Worm (Caenorhabditis elegans) whole organism, L4 larva: ENCODE data around the gene sgt-1.

Experiments used
- D1046.2 ChIP-seq: fragments of 200-800 bp; sonication (Bioruptor generic); IDR thresholded peaks from 2 replicates; pipeline ENCODE4 v1.3.6; 2022; ENCODE audit warnings: missing genetic modification characterization, missing compliant biosample characterization
- F10B5.3 ChIP-seq: sonication (generic microtip); optimal IDR thresholded peaks from 2 replicates; lab custom pipeline; 2016; ENCODE audit warnings: mild to moderate bottlenecking, missing genetic modification characterization, missing compliant biosample characterization
- F44E2.7 ChIP-seq: fragments of 200-800 bp; sonication (Bioruptor generic); IDR thresholded peaks from 2 replicates; pipeline ENCODE4 v2.1.2; 2022; ENCODE audit warnings: missing genetic modification characterization, missing compliant biosample characterization
- F49E8.2 ChIP-seq: sonication (generic microtip); optimal IDR thresholded peaks from 2 replicates; lab custom pipeline; 2016; ENCODE audit warnings: missing compliant biosample characterization, mild to moderate bottlenecking, missing genetic modification characterization, borderline replicate concordance
- Y105C5A.15 ChIP-seq: fragments of 200-800 bp; sonication (Bioruptor generic); IDR thresholded peaks from 2 replicates; pipeline ENCODE4 v1.3.6; 2022; ENCODE audit warnings: missing genetic modification characterization, missing compliant biosample characterization
- Y48G9A.11 ChIP-seq: fragments of 200-800 bp; sonication (Bioruptor generic); IDR thresholded peaks from 2 replicates; pipeline ENCODE4 v1.3.6; 2022; ENCODE audit warnings: missing genetic modification reagents, missing genetic modification characterization, missing compliant biosample characterization
- Y5F2A.4 ChIP-seq: fragments of 200-800 bp; sonication (Bioruptor generic); optimal IDR thresholded peaks from 2 replicates; lab custom pipeline; 2018; ENCODE audit warnings: mild to moderate bottlenecking, missing genetic modification characterization, missing compliant biosample characterization
- ZK337.2 ChIP-seq: fragments of 200-800 bp; sonication (Bioruptor generic); IDR thresholded peaks from 2 replicates; pipeline ENCODE4 v1.3.6; 2022; ENCODE audit warnings: missing genetic modification reagents, missing genetic modification characterization, missing compliant biosample characterization
- ZK546.5 ChIP-seq, 2 experiments: sonication (generic microtip); optimal IDR thresholded peaks; 2 replicates each; lab custom pipeline; 2017; ENCODE audit warnings: missing biosample characterization in 2 of 2, missing genetic modification characterization in 2 of 2
- aly-2 ChIP-seq: sonication (generic microtip); optimal IDR thresholded peaks from 2 replicates; lab custom pipeline; 2018; ENCODE audit warnings: missing biosample characterization, missing genetic modification characterization
- arid-1 ChIP-seq: fragments of 200-800 bp; sonication (Bioruptor generic); conservative IDR thresholded peaks from 2 replicates; pipeline ENCODE4 v1.3.6; 2022; ENCODE audit warnings: missing genetic modification reagents, missing genetic modification characterization, missing compliant biosample characterization
- ceh-20 ChIP-seq: fragments of 200-800 bp; sonication (Bioruptor generic); IDR thresholded peaks from 2 replicates; pipeline ENCODE4 v1.3.6; 2022; ENCODE audit warnings: missing genetic modification reagents, missing genetic modification characterization, missing compliant biosample characterization
- ceh-32 ChIP-seq: sonication (generic microtip); optimal IDR thresholded peaks from 2 replicates; lab custom pipeline; 2016; ENCODE audit warnings: mild to moderate bottlenecking, missing genetic modification characterization, missing compliant biosample characterization; ENCODE audit not compliant: poor library complexity
- ceh-62 ChIP-seq: sonication (generic microtip); optimal IDR thresholded peaks from 2 replicates; lab custom pipeline; 2017; ENCODE audit warnings: missing biosample characterization, missing genetic modification characterization
- ces-1 ChIP-seq: fragments of 150-350 bp; sonication (generic microtip); optimal IDR thresholded peaks from 4 replicates; lab custom pipeline; 2014; ENCODE audit warnings: missing biosample characterization, missing genetic modification reagents, missing genetic modification characterization
- daf-12 ChIP-seq: fragments of 150-350 bp; optimal IDR thresholded peaks from 2 replicates; lab custom pipeline; 2014; ENCODE audit warnings: missing biosample characterization, missing genetic modification reagents, missing genetic modification characterization
- daf-16 ChIP-seq, 3 experiments: sonication (generic microtip); optimal IDR thresholded peaks; 2 replicates each; lab custom pipeline; 2016 to 2017; ENCODE audit warnings: missing genetic modification characterization in 3 of 3, missing genetic modification reagents in 3 of 3, mild to moderate bottlenecking in 2 of 3, missing compliant biosample characterization in 2 of 3, missing biosample characterization in 1 of 3, moderate library complexity in 1 of 3
- dmd-6 ChIP-seq: fragments of 200-800 bp; sonication (Bioruptor generic); IDR thresholded peaks from 2 replicates; pipeline ENCODE4 v1.3.6; 2022; ENCODE audit warnings: missing genetic modification reagents, missing genetic modification characterization, missing compliant biosample characterization
- dmd-9 ChIP-seq: fragments of 200-800 bp; sonication (Bioruptor generic); IDR thresholded peaks from 2 replicates; pipeline ENCODE4 v1.3.6; 2022; ENCODE audit warnings: missing genetic modification reagents, missing genetic modification characterization, missing compliant biosample characterization
- egl-27 ChIP-seq: sonication (generic microtip); optimal IDR thresholded peaks from 3 replicates; lab custom pipeline; 2017; ENCODE audit warnings: missing biosample characterization, missing genetic modification reagents, missing genetic modification characterization
- fos-1 ChIP-seq: fragments of 150-350 bp; optimal IDR thresholded peaks from 2 replicates; lab custom pipeline; 2014; ENCODE audit warnings: missing biosample characterization, missing genetic modification characterization
- hlh-11 ChIP-seq: fragments of 200-800 bp; sonication (Bioruptor generic); optimal IDR thresholded peaks from 2 replicates; lab custom pipeline; 2018; ENCODE audit warnings: mild to moderate bottlenecking, missing genetic modification characterization, missing compliant biosample characterization
- lin-13 ChIP-seq: fragments of 150-350 bp; optimal IDR thresholded peaks from 2 replicates; lab custom pipeline; 2014; ENCODE audit warnings: missing biosample characterization, missing genetic modification reagents, missing genetic modification characterization
- lin-39 ChIP-seq: fragments of 150-350 bp; optimal IDR thresholded peaks from 2 replicates; lab custom pipeline; 2014; ENCODE audit warnings: missing biosample characterization, missing genetic modification reagents, missing genetic modification characterization
- lir-3 ChIP-seq: sonication (generic microtip); optimal IDR thresholded peaks from 2 replicates; lab custom pipeline; 2016; ENCODE audit warnings: mild to moderate bottlenecking, missing genetic modification characterization, missing compliant biosample characterization
- mdt-29 ChIP-seq: fragments of 200-800 bp; sonication (Bioruptor generic); IDR thresholded peaks from 2 replicates; pipeline ENCODE4 v1.3.6; 2022; ENCODE audit warnings: missing genetic modification reagents, missing genetic modification characterization, missing compliant biosample characterization
- mxl-2 ChIP-seq: fragments of 200-800 bp; sonication (Bioruptor generic); conservative IDR thresholded peaks from 2 replicates; pipeline ENCODE4 v1.3.6; 2022; ENCODE audit warnings: missing genetic modification reagents, missing genetic modification characterization, missing compliant biosample characterization
- nhr-102 ChIP-seq: sonication (generic microtip); optimal IDR thresholded peaks from 2 replicates; lab custom pipeline; 2016; ENCODE audit warnings: mild to moderate bottlenecking, missing genetic modification characterization, moderate library complexity, missing compliant biosample characterization
- nhr-11 ChIP-seq: fragments of 150-350 bp; optimal IDR thresholded peaks from 2 replicates; lab custom pipeline; 2014; ENCODE audit warnings: missing biosample characterization, missing genetic modification characterization
- nhr-237 ChIP-seq: sonication (generic microtip); optimal IDR thresholded peaks from 2 replicates; lab custom pipeline; 2017; ENCODE audit warnings: missing biosample characterization, missing genetic modification characterization
- nhr-25 ChIP-seq: sonication (generic microtip); optimal IDR thresholded peaks from 2 replicates; lab custom pipeline; 2017; ENCODE audit warnings: missing genetic modification characterization, mild to moderate bottlenecking, missing compliant biosample characterization, antibody characterized with exemption, moderate library complexity, borderline replicate concordance; ENCODE audit not compliant: insufficient read depth
- nhr-28 ChIP-seq: fragments of 150-350 bp; optimal IDR thresholded peaks from 2 replicates; lab custom pipeline; 2014; ENCODE audit warnings: missing biosample characterization, missing genetic modification characterization
- nhr-6 ChIP-seq: fragments of 150-350 bp; optimal IDR thresholded peaks from 2 replicates; lab custom pipeline; 2014; ENCODE audit warnings: missing biosample characterization, missing genetic modification characterization
- nhr-77 ChIP-seq: fragments of 150-350 bp; optimal IDR thresholded peaks from 2 replicates; lab custom pipeline; 2014; ENCODE audit warnings: missing biosample characterization, missing genetic modification characterization
- php-3 ChIP-seq: fragments of 200-800 bp; sonication (Bioruptor generic); IDR thresholded peaks from 2 replicates; pipeline ENCODE4 v1.3.6; 2022; ENCODE audit warnings: missing genetic modification reagents, missing genetic modification characterization, missing compliant biosample characterization
- rbr-2 ChIP-seq: sonication (generic microtip); optimal IDR thresholded peaks from 2 replicates; lab custom pipeline; 2016; ENCODE audit warnings: missing genotype, missing genetic modification characterization, missing compliant biosample characterization
- saeg-2 ChIP-seq: fragments of 200-800 bp; sonication (Bioruptor generic); IDR thresholded peaks from 2 replicates; pipeline ENCODE4 v1.3.6; 2022; ENCODE audit warnings: missing genetic modification reagents, missing genetic modification characterization, missing compliant biosample characterization
- sdz-12 ChIP-seq: fragments of 200-800 bp; sonication (Bioruptor generic); optimal IDR thresholded peaks from 2 replicates; lab custom pipeline; 2018; ENCODE audit warnings: mild to moderate bottlenecking, missing genetic modification characterization, missing compliant biosample characterization
- set-16 ChIP-seq: fragments of 200-800 bp; sonication (Bioruptor generic); IDR thresholded peaks from 2 replicates; pipeline ENCODE4 v1.3.6; 2022; ENCODE audit warnings: missing genetic modification reagents, missing genetic modification characterization, missing compliant biosample characterization
- snpc-1.2 ChIP-seq: fragments of 200-800 bp; sonication (Bioruptor generic); IDR thresholded peaks from 2 replicates; pipeline ENCODE4 v1.3.6; 2022; ENCODE audit warnings: missing genetic modification reagents, missing genetic modification characterization, missing compliant biosample characterization
- tag-97 ChIP-seq: fragments of 200-800 bp; sonication (Bioruptor generic); IDR thresholded peaks from 2 replicates; pipeline ENCODE4 v1.3.6; 2022; ENCODE audit warnings: missing genetic modification characterization, missing compliant biosample characterization
- unc-130 ChIP-seq: sonication (generic microtip); optimal IDR thresholded peaks from 2 replicates; lab custom pipeline; 2016; ENCODE audit warnings: missing genetic modification reagents, missing genetic modification characterization, missing compliant biosample characterization
- zag-1 ChIP-seq: fragments of 150-350 bp; optimal IDR thresholded peaks from 2 replicates; lab custom pipeline; 2014; ENCODE audit warnings: missing biosample characterization, missing genetic modification characterization
- zip-11 ChIP-seq: fragments of 200-800 bp; sonication (Bioruptor generic); IDR thresholded peaks from 2 replicates; pipeline ENCODE4 v1.3.6; 2022; ENCODE audit warnings: missing genetic modification characterization, missing compliant biosample characterization
- zip-2 ChIP-seq: fragments of 150-350 bp; optimal IDR thresholded peaks from 2 replicates; lab custom pipeline; 2014; ENCODE audit warnings: missing biosample characterization, missing genetic modification characterization
- ztf-7 ChIP-seq: fragments of 150-350 bp; optimal IDR thresholded peaks from 2 replicates; lab custom pipeline; 2014; ENCODE audit warnings: missing biosample characterization, missing genetic modification characterization

The sgt-1 gene

DNA sequence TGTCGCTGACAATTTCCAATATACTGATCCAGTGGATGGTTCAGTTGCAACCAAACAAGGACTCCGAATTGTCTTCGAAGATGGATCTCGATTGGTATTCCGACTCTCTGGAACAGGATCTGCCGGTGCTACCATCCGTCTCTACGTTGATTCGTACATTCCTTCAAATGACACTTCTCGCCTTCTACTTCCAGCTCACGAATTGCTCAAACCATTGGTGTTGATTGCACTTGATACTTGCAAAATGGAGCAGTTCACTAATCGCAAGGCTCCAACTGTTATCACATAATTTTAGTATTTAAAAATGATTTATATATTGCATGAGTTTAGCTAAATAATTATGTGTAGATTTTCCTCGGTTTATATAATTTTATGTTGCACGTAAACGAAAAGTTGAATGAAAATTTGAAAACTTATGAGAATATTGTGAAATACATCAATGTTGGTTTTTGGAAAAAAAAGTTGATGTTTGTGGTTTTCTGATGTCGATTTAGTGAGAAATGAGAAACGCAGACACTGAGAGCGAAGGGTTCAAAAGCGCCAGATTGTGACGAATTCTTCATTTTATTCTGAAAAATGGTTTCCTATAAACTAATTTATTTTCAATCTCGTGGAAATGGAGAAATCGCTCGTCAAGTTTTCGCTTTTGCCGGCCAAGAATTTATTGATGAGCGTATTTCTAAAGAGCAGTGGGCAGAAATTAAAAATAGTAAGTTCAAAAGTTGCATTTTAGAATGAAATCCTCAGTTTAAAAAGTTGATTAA, 12.4 kb downstream of the sgt-1 start, which contains the start of gene gst-9 (continued):
- no peak for TF ChIP-seq daf-12 (tag; lab: Kevin White, UChicago)
- no peak for TF ChIP-seq nhr-77 (tag; lab: Kevin White, UChicago)
- TF ChIP-seq nhr-25 (tag; lab: Kevin White, UChicago), result no peak
- TF ChIP-seq lin-39 (tag; lab: Kevin White, UChicago), result no peak
- TF ChIP-seq D1046.2 (GFP tag; lab: Robert Waterston, UW), result no peak
- TF ChIP-seq ZK546.5 (tag; optimal IDR thresholded peaks at IDR 0.05; lab: Kevin White, UChicago), result no peak
- TF ChIP-seq ZK337.2, result no peak
- TF ChIP-seq snpc-1.2 (GFP tag; lab: Robert Waterston, UW), result no peak
- TF ChIP-seq F10B5.3, result no peak
- no peak for TF ChIP-seq ceh-32
- no peak for TF ChIP-seq nhr-237 (tag; lab: Kevin White, UChicago)
- TF ChIP-seq zip-11, result no peak
- TF ChIP-seq dmd-6 (GFP tag; lab: Robert Waterston, UW), result 0 out of 2 replicates have a peak, but pooled peaks have one; percentile 8
- no peak for TF ChIP-seq F44E2.7 (GFP tag; lab: Robert Waterston, UW)
- no peak for TF ChIP-seq sdz-12
- no peak for TF ChIP-seq ceh-20 (GFP tag; lab: Robert Waterston, UW)
- no peak for TF ChIP-seq set-16 (GFP tag; lab: Robert Waterston, UW)
- peak; percentile 39; the same call in 1 of the 2 replicates for TF ChIP-seq mdt-29 (GFP tag; lab: Robert Waterston, UW)
- no peak for TF ChIP-seq aly-2 (tag; lab: Kevin White, UChicago)
- TF ChIP-seq unc-130 (GFP tag; lab: Kevin White, UChicago), result no peak
- TF ChIP-seq Y48G9A.11 (GFP tag; lab: Robert Waterston, UW), result no peak
- TF ChIP-seq hlh-11 (tag; lab: Kevin White, UChicago), result peak; percentile 42
- no peak for TF ChIP-seq nhr-6 (tag; lab: Kevin White, UChicago)
- no peak for TF ChIP-seq ceh-62 (tag; lab: Kevin White, UChicago)
- no peak for TF ChIP-seq zip-2 (tag; lab: Kevin White, UChicago)
- TF ChIP-seq nhr-102 (tag; lab: Kevin White, UChicago), result peak; percentile 51
- peak; percentile 17 for TF ChIP-seq Y5F2A.4
- no peak for TF ChIP-seq egl-27 (tag; lab: Kevin White, UChicago)

DNA sequence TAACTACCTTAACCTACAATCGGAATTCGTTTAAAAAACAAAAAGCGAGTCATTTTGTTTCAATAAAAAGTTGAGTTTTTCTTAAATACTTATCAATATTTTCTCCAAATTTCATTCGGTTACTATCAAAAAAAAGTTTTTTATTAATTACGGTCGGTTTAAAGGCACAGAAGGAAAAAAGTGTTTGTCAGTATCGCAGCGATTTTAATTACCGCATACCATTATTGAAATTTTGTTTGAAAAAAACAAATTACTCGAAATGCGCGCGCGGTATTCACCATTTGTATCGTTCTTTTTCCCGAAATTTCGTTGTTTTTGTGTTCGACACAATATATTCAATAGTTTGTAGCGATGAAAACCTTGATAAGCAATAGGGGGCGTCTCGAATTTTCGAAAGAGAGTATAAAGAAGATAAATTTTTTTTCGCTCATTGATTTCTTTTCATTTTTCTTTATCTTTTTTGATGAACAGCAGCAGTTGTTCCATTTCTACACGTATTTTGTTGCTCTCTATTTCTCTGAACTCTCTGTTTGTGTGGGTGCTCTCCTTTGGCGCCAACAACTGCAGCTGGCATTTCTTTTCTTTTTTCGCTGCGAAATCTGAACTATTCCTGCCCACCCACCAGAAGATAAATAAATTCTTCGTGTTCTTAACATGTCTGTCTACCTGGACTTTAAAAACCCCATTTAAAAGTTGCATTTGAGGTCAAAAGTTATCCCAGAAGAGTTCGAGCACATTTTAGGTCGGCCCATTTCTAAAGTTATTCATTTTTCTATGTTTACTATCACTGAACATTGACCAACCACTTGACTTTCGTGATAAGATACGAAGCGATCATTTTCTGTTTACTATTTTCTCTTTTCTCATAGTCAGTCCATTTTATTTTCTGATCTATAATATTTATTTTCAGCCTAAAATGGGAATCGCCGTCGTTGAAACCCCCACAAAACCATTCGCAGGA, 14.8 kb downstream of the sgt-1 start, which contains the start of gene pgm-1:
Gene pgm-1 (plus strand): TSS at position 911 of the 961 bp plus-strand sequence.
- TF ChIP-seq nhr-11 (tag; lab: Kevin White, UChicago), result peak; percentile 61
- no peak for TF ChIP-seq rbr-2 (tag; lab: Kevin White, UChicago)
- no peak for TF ChIP-seq saeg-2 (GFP tag; lab: Robert Waterston, UW)
- TF ChIP-seq ZK546.5 (tag; optimal IDR thresholded peaks at IDR 0.05; lab: Kevin White, UChicago), result no peak
- TF ChIP-seq daf-16 (GFP tag; optimal IDR thresholded peaks at IDR 0.05; lab: Kevin White, UChicago), result peak in 1 of 2 experiments; percentile 64
- TF ChIP-seq daf-16 (tag; optimal IDR thresholded peaks at IDR 0.05; lab: Kevin White, UChicago), result peak; percentile 43
- TF ChIP-seq php-3 (GFP tag; lab: Robert Waterston, UW), result no peak
- no peak for TF ChIP-seq nhr-77 (tag; lab: Kevin White, UChicago)
- no peak for TF ChIP-seq nhr-25 (tag; lab: Kevin White, UChicago)
- TF ChIP-seq ces-1 (GFP tag; lab: Kevin White, UChicago), result no peak
- peak; percentile 72 for TF ChIP-seq hlh-11 (tag; lab: Kevin White, UChicago)
- TF ChIP-seq lin-13 (GFP tag; lab: Kevin White, UChicago), result no peak
- no peak for TF ChIP-seq dmd-6 (GFP tag; lab: Robert Waterston, UW)
- TF ChIP-seq fos-1 (tag; lab: Kevin White, UChicago), result no peak
- no peak for TF ChIP-seq set-16 (GFP tag; lab: Robert Waterston, UW)
- no peak for TF ChIP-seq lir-3 (tag; lab: Kevin White, UChicago)
- no peak for TF ChIP-seq dmd-9 (GFP tag; lab: Robert Waterston, UW)
- no peak for TF ChIP-seq tag-97 (GFP tag; lab: Robert Waterston, UW)
- TF ChIP-seq ztf-7 (tag; lab: Kevin White, UChicago), result no peak
- no peak for TF ChIP-seq F49E8.2 (tag; lab: Kevin White, UChicago)
- no peak for TF ChIP-seq lin-39 (tag; lab: Kevin White, UChicago)
- TF ChIP-seq nhr-102 (tag; lab: Kevin White, UChicago), result no peak
- no peak for TF ChIP-seq mxl-2 (GFP tag; lab: Robert Waterston, UW)
- TF ChIP-seq nhr-28, result peak; percentile 97
- no peak for TF ChIP-seq arid-1
- no peak for TF ChIP-seq Y105C5A.15
- TF ChIP-seq zag-1, result no peak
